Fruit fly (Drosophila melanogaster) whole organism, embryonic: ENCODE data around the gene CG5214.

Experiments
- B-H2 ChIP-seq: fragments of 200-800 bp; sonication (Bioruptor generic); optimal IDR thresholded peaks from 2 replicates; lab custom pipeline; 2018; ENCODE audit warnings: missing biosample characterization, mild to moderate bottlenecking, missing genetic modification characterization
- CG12391 ChIP-seq: fragments of 200-800 bp; sonication (Bioruptor generic); optimal IDR thresholded peaks from 3 replicates; lab custom pipeline; 2018; ENCODE audit warnings: missing biosample characterization, mild to moderate bottlenecking, missing genetic modification characterization, moderate library complexity
- CG12659 ChIP-seq: fragments of 200-800 bp; sonication (Bioruptor generic); optimal IDR thresholded peaks from 3 replicates; lab custom pipeline; 2017; ENCODE audit warnings: mild to moderate bottlenecking, missing biosample characterization, missing genetic modification reagents, missing genetic modification characterization
- CG13424 ChIP-seq: fragments of 200-800 bp; sonication (Bioruptor generic); optimal IDR thresholded peaks from 2 replicates; lab custom pipeline; 2019; ENCODE audit warnings: missing biosample characterization, mild to moderate bottlenecking, missing genetic modification characterization, moderate library complexity
- CG13624 ChIP-seq: fragments of 200-800 bp; sonication (Bioruptor generic); optimal IDR thresholded peaks from 2 replicates; lab custom pipeline; 2016; ENCODE audit warnings: missing biosample characterization, missing genetic modification characterization
- CG13775 ChIP-seq: fragments of 200-800 bp; sonication (Bioruptor generic); optimal IDR thresholded peaks from 3 replicates; lab custom pipeline; 2017; ENCODE audit warnings: missing biosample characterization, mild to moderate bottlenecking, missing genetic modification characterization
- CG14710 ChIP-seq: fragments of 200-800 bp; sonication (Bioruptor generic); optimal IDR thresholded peaks from 3 replicates; lab custom pipeline; 2019; ENCODE audit warnings: missing biosample characterization, mild to moderate bottlenecking, missing genetic modification characterization, moderate library complexity
- CG18764 ChIP-seq: fragments of 200-800 bp; sonication (Bioruptor generic); optimal IDR thresholded peaks from 3 replicates; lab custom pipeline; 2016; ENCODE audit warnings: missing biosample characterization, missing genetic modification characterization
- CG2116 ChIP-seq: fragments of 200-800 bp; sonication (Bioruptor generic); optimal IDR thresholded peaks from 3 replicates; lab custom pipeline; 2018; ENCODE audit warnings: missing biosample characterization, mild to moderate bottlenecking, missing genetic modification characterization
- CG2712 ChIP-seq: fragments of 200-800 bp; optimal IDR thresholded peaks from 3 replicates; lab custom pipeline; 2019; ENCODE audit warnings: missing biosample characterization, mild to moderate bottlenecking, missing genetic modification characterization, moderate library complexity
- CG30020 ChIP-seq: fragments of 200-800 bp; optimal IDR thresholded peaks from 2 replicates; lab custom pipeline; 2019; ENCODE audit warnings: missing biosample characterization, mild to moderate bottlenecking, missing genetic modification characterization, moderate library complexity
- CG3407 ChIP-seq: fragments of 200-800 bp; sonication (Bioruptor generic); optimal IDR thresholded peaks from 2 replicates; lab custom pipeline; 2018; ENCODE audit warnings: missing biosample characterization, mild to moderate bottlenecking, missing genetic modification characterization
- CG4617 ChIP-seq: fragments of 200-800 bp; sonication (Bioruptor generic); optimal IDR thresholded peaks from 3 replicates; lab custom pipeline; 2016; ENCODE audit warnings: missing biosample characterization, missing genetic modification characterization, borderline replicate concordance
- CG4854 ChIP-seq: fragments of 200-800 bp; sonication (Bioruptor generic); optimal IDR thresholded peaks from 2 replicates; lab custom pipeline; 2016; ENCODE audit warnings: missing biosample characterization, missing genetic modification characterization, inconsistent platforms
- CG6272 ChIP-seq: fragments of 200-800 bp; sonication (Bioruptor generic); IDR thresholded peaks from 2 replicates; pipeline ENCODE4 v1.3.6; 2022; ENCODE audit warnings: missing biosample characterization, missing genetic modification characterization
- CG8924 ChIP-seq: fragments of 200-800 bp; optimal IDR thresholded peaks from 3 replicates; lab custom pipeline; 2019; ENCODE audit warnings: missing biosample characterization, mild to moderate bottlenecking, missing genetic modification characterization, moderate library complexity
- CrebB ChIP-seq: fragments of 200-800 bp; sonication (Bioruptor generic); optimal IDR thresholded peaks from 3 replicates; lab custom pipeline; 2018; ENCODE audit warnings: missing biosample characterization, mild to moderate bottlenecking, missing genetic modification characterization
- Dad ChIP-seq: fragments of 200-800 bp; sonication (Bioruptor generic); optimal IDR thresholded peaks from 3 replicates; lab custom pipeline; 2016; ENCODE audit warnings: missing biosample characterization, missing genetic modification characterization
- E2f2 ChIP-seq: fragments of 200-800 bp; sonication (Bioruptor generic); IDR thresholded peaks from 2 replicates; pipeline ENCODE4 v1.3.6; 2022; ENCODE audit warnings: missing biosample characterization, missing genetic modification characterization
- Elba2 ChIP-seq: fragments of 200-800 bp; sonication (Bioruptor generic); optimal IDR thresholded peaks from 3 replicates; lab custom pipeline; 2016; ENCODE audit warnings: missing biosample characterization, missing genetic modification characterization
- Fer1 ChIP-seq: fragments of 200-800 bp; sonication (Bioruptor generic); optimal IDR thresholded peaks from 2 replicates; lab custom pipeline; 2017; ENCODE audit warnings: missing biosample characterization, mild to moderate bottlenecking, missing genetic modification characterization
- HmgD ChIP-seq: fragments of 200-800 bp; sonication (Bioruptor generic); optimal IDR thresholded peaks from 3 replicates; lab custom pipeline; 2016; ENCODE audit warnings: missing biosample characterization, missing genetic modification characterization
- MBD-R2 ChIP-seq: fragments of 200-800 bp; sonication (Bioruptor generic); IDR thresholded peaks from 2 replicates; pipeline ENCODE4 v1.3.6; 2022; ENCODE audit warnings: missing biosample characterization, missing genetic modification characterization
- Med ChIP-seq: fragments of 200-800 bp; sonication (Bioruptor generic); peaks from one replicate; lab custom pipeline; 2016; ENCODE audit warnings: missing biosample characterization, missing genetic modification characterization, mild to moderate bottlenecking, inconsistent platforms, moderate library complexity
- Pdp1 ChIP-seq, 2 experiments: fragments of 200-800 bp; sonication (Bioruptor generic); optimal IDR thresholded peaks; 3 replicates each; lab custom pipeline; 2016; ENCODE audit warnings: missing biosample characterization in 2 of 2, missing genetic modification characterization in 2 of 2, mild to moderate bottlenecking in 1 of 2, moderate library complexity in 1 of 2
- Sry-δ ChIP-seq: fragments of 200-800 bp; sonication (Bioruptor generic); optimal IDR thresholded peaks from 2 replicates; lab custom pipeline; 2016; ENCODE audit warnings: missing biosample characterization, missing genetic modification characterization
- Vsx1 ChIP-seq: fragments of 200-800 bp; sonication (Bioruptor generic); optimal IDR thresholded peaks from 2 replicates; lab custom pipeline; 2017; ENCODE audit warnings: missing biosample characterization, mild to moderate bottlenecking, missing genetic modification characterization, missing genetic modification reagents
- ci ChIP-seq: fragments of 200-800 bp; sonication (Bioruptor generic); IDR thresholded peaks from 3 replicates; pipeline ENCODE4 v1.3.6; 2022; ENCODE audit warnings: missing biosample characterization, missing genetic modification characterization
- crol ChIP-seq: fragments of 200-800 bp; sonication (Bioruptor generic); IDR thresholded peaks from 2 replicates; pipeline ENCODE4 v1.3.6; 2022; ENCODE audit warnings: missing biosample characterization, missing genetic modification characterization
- ems ChIP-seq: fragments of 200-800 bp; sonication (Bioruptor generic); optimal IDR thresholded peaks from 3 replicates; lab custom pipeline; 2016; ENCODE audit warnings: missing biosample characterization, missing genetic modification characterization
- ftz-f1 ChIP-seq: fragments of 200-800 bp; sonication (Bioruptor generic); optimal IDR thresholded peaks from 2 replicates; lab custom pipeline; 2016; ENCODE audit warnings: missing biosample characterization, missing genetic modification characterization
- gem ChIP-seq: fragments of 200-800 bp; sonication (Bioruptor generic); optimal IDR thresholded peaks from 2 replicates; lab custom pipeline; 2019; ENCODE audit warnings: missing biosample characterization, mild to moderate bottlenecking, missing genetic modification characterization, moderate library complexity
- hb ChIP-seq: fragments of 200-800 bp; sonication (Bioruptor generic); IDR thresholded peaks from 3 replicates; pipeline ENCODE4 v1.3.6; 2022; ENCODE audit warnings: missing biosample characterization, missing genetic modification characterization; ENCODE audit not compliant: partially characterized antibody
- her ChIP-seq: fragments of 200-800 bp; sonication (Bioruptor generic); optimal IDR thresholded peaks from 2 replicates; lab custom pipeline; 2016; ENCODE audit warnings: missing biosample characterization, missing genetic modification characterization
- ind ChIP-seq: fragments of 200-800 bp; sonication (Bioruptor generic); optimal IDR thresholded peaks from 3 replicates; lab custom pipeline; 2016; ENCODE audit warnings: missing biosample characterization, missing genetic modification characterization
- jumu ChIP-seq: fragments of 200-800 bp; sonication (Bioruptor generic); optimal IDR thresholded peaks from 3 replicates; lab custom pipeline; 2016; ENCODE audit warnings: missing biosample characterization, missing genetic modification characterization
- lilli ChIP-seq: fragments of 200-800 bp; sonication (Bioruptor generic); optimal IDR thresholded peaks from 3 replicates; lab custom pipeline; 2016; ENCODE audit warnings: missing biosample characterization, missing genetic modification characterization
- lola ChIP-seq, 3 experiments: fragments of >200 bp in 2 of 3; fragments of 200-800 bp in 1 of 3; sonication (Bioruptor generic) in 1 of 3; optimal IDR thresholded peaks; 2 replicates each; lab custom pipeline; 2017 to 2019; ENCODE audit warnings: missing biosample characterization in 3 of 3, missing genetic modification characterization in 3 of 3, mild to moderate bottlenecking in 1 of 3, moderate library complexity in 1 of 3
- lov ChIP-seq, 2 experiments: fragments of 200-800 bp in 1 of 2; fragments of >200 bp in 1 of 2; sonication (Bioruptor generic) in 1 of 2; IDR thresholded peaks in 1 of 2; optimal IDR thresholded peaks in 1 of 2; 2 replicates in 1 of 2; 3 replicates in 1 of 2; pipeline versions ENCODE4 v1.3.6 to Lab custom; 2017 to 2022; ENCODE audit warnings: missing biosample characterization in 1 of 2, missing genetic modification characterization in 1 of 2
- nmo ChIP-seq: fragments of 200-800 bp; sonication (Bioruptor generic); optimal IDR thresholded peaks from 2 replicates; lab custom pipeline; 2018; ENCODE audit warnings: missing biosample characterization, mild to moderate bottlenecking, missing genetic modification characterization, moderate library complexity
- oc ChIP-seq: fragments of 200-800 bp; sonication (Bioruptor generic); optimal IDR thresholded peaks from 2 replicates; lab custom pipeline; 2018; ENCODE audit warnings: missing biosample characterization, mild to moderate bottlenecking, missing genetic modification characterization, moderate library complexity
- onecut ChIP-seq: fragments of 200-800 bp; sonication (Bioruptor generic); IDR thresholded peaks from 2 replicates; pipeline ENCODE4 v1.3.6; 2022; ENCODE audit warnings: missing biosample characterization, missing genetic modification characterization
- phol ChIP-seq: fragments of 200-800 bp; sonication (Bioruptor generic); optimal IDR thresholded peaks from 3 replicates; lab custom pipeline; 2018; ENCODE audit warnings: missing biosample characterization, mild to moderate bottlenecking, missing genetic modification characterization, moderate library complexity
- pzg ChIP-seq: fragments of 200-800 bp; sonication (Bioruptor generic); optimal IDR thresholded peaks from 3 replicates; lab custom pipeline; 2018; ENCODE audit warnings: missing biosample characterization, mild to moderate bottlenecking, missing genetic modification characterization, moderate library complexity
- row ChIP-seq: fragments of 200-800 bp; sonication (Bioruptor generic); IDR thresholded peaks from 3 replicates; pipeline ENCODE4 v1.3.6; 2022; ENCODE audit warnings: missing biosample characterization, missing genetic modification characterization
- salm ChIP-seq: fragments of 200-800 bp; sonication (Bioruptor generic); optimal IDR thresholded peaks from 2 replicates; lab custom pipeline; 2018; ENCODE audit warnings: missing biosample characterization, mild to moderate bottlenecking, missing genetic modification characterization
- sna ChIP-seq: fragments of 200-800 bp; sonication (Bioruptor generic); IDR thresholded peaks from 2 replicates; pipeline ENCODE4 v1.3.6; 2022; ENCODE audit warnings: missing biosample characterization, missing genetic modification characterization; ENCODE audit not compliant: partially characterized antibody
- sug ChIP-seq: fragments of 200-800 bp; optimal IDR thresholded peaks from 2 replicates; lab custom pipeline; 2019; ENCODE audit warnings: missing biosample characterization, mild to moderate bottlenecking, missing genetic modification characterization, moderate library complexity
- trem ChIP-seq: fragments of 200-800 bp; optimal IDR thresholded peaks from 3 replicates; lab custom pipeline; 2019; ENCODE audit warnings: missing biosample characterization, mild to moderate bottlenecking, missing genetic modification characterization, moderate library complexity
- zfh2 ChIP-seq: fragments of 200-800 bp; sonication (Bioruptor generic); optimal IDR thresholded peaks from 2 replicates; lab custom pipeline; 2016; ENCODE audit warnings: missing biosample characterization, missing genetic modification characterization

CG5214 gene

dm6 chr3R:11219883-11220282 lies 24.2 kb upstream of the CG5214 start, which contains the start of gene CG6689 (continued):
- no peak for TF ChIP-seq Vsx1
- TF ChIP-seq CG4617 (GFP tag; lab: Kevin White, UChicago), result peak; percentile 82
- TF ChIP-seq Elba2 (GFP tag; lab: Kevin White, UChicago), result peak; percentile 48
- peak; percentile 33 for TF ChIP-seq CG12391 (tag; lab: Kevin White, UChicago)
- TF ChIP-seq crol (GFP tag; lab: Robert Waterston, UW), result no peak
- TF ChIP-seq oc (tag; lab: Kevin White, UChicago), result peak; percentile 63
- TF ChIP-seq salm, result no peak
- TF ChIP-seq E2f2 (GFP tag; lab: Robert Waterston, UW), result peak; percentile 77
- TF ChIP-seq trem, result peak; percentile 56
- peak; percentile 80 for TF ChIP-seq CG2116 (GFP tag; lab: Kevin White, UChicago)
- TF ChIP-seq CG3407 (GFP tag; lab: Kevin White, UChicago), result no peak
- TF ChIP-seq CG4854 (GFP tag; lab: Kevin White, UChicago), result peak; percentile 1
- TF ChIP-seq hb (GFP tag; lab: Robert Waterston, UW), result no peak
- TF ChIP-seq Pdp1 (GFP tag; optimal IDR thresholded peaks at IDR 0.05; lab: Kevin White, UChicago), result peak in 1 of 2 experiments; percentile 98
- TF ChIP-seq pzg, result peak; percentile 76
- TF ChIP-seq onecut (GFP tag; lab: Robert Waterston, UW), result no peak
- peak; percentile 8 for TF ChIP-seq CrebB (tag; lab: Kevin White, UChicago)
- peak; percentile 19 for TF ChIP-seq nmo (GFP tag; lab: Kevin White, UChicago)
- TF ChIP-seq CG14710 (tag; lab: Kevin White, UChicago), result peak; percentile 47
- no peak for TF ChIP-seq CG18764
- TF ChIP-seq HmgD, result no peak
- TF ChIP-seq ems (GFP tag; lab: Kevin White, UChicago), result no peak
- no peak for TF ChIP-seq ind
- TF ChIP-seq sna, result no peak
- TF ChIP-seq CG8924 (tag; lab: Kevin White, UChicago), result peak; percentile 21
- TF ChIP-seq lilli (GFP tag; lab: Kevin White, UChicago), result peak; percentile 43
- TF ChIP-seq B-H2 (GFP tag; lab: Kevin White, UChicago), result peak; percentile 15
- TF ChIP-seq zfh2 (GFP tag; lab: Kevin White, UChicago), result peak; percentile 10
- no peak for TF ChIP-seq lola (GFP tag; optimal IDR thresholded peaks at IDR 0.05; lab: Kevin White, UChicago)
- TF ChIP-seq sug (tag; lab: Kevin White, UChicago), result peak; percentile 25
- peak; percentile 77 for TF ChIP-seq ftz-f1 (GFP tag; lab: Kevin White, UChicago)
- no peak for TF ChIP-seq CG6272
- TF ChIP-seq CG13624 (GFP tag; lab: Kevin White, UChicago), result peak; percentile 77
- peak; percentile 16 for TF ChIP-seq gem
- peak; percentile 5 for TF ChIP-seq CG2712 (tag; lab: Kevin White, UChicago)
- no peak for TF ChIP-seq lov (optimal IDR thresholded peaks at IDR 0.05; lab: Kevin White, UChicago)
- peak; percentile 54; the same call in 1 of the 3 replicates for TF ChIP-seq lov (GFP tag; IDR thresholded peaks at IDR 0.05; lab: Robert Waterston, UW)
- TF ChIP-seq phol (tag; lab: Kevin White, UChicago), result peak; percentile 28
- peak; percentile 94 for TF ChIP-seq MBD-R2 (GFP tag; lab: Robert Waterston, UW)
- peak; percentile 28 for TF ChIP-seq CG30020
- peak; percentile 55 for TF ChIP-seq CG12659 (GFP tag; lab: Kevin White, UChicago)
- TF ChIP-seq her (GFP tag; lab: Kevin White, UChicago), result no peak
- peak; percentile 23 for TF ChIP-seq jumu (GFP tag; lab: Kevin White, UChicago)
- TF ChIP-seq Sry-δ (GFP tag; lab: Kevin White, UChicago), result peak; percentile 31
- peak; percentile 22 for TF ChIP-seq CG13424 (tag; lab: Kevin White, UChicago)
- peak; percentile 66; the same call in 1 of the 3 replicates for TF ChIP-seq ci (GFP tag; lab: Robert Waterston, UW)
- peak; percentile 26 for TF ChIP-seq CG13775 (GFP tag; lab: Kevin White, UChicago)
- TF ChIP-seq row, result peak; percentile 92
- peak; percentile 88 for TF ChIP-seq Med (GFP tag; lab: Kevin White, UChicago)
- no peak for TF ChIP-seq Dad
- TF ChIP-seq Fer1 (GFP tag; lab: Kevin White, UChicago), result no peak
